Fruit fly (Drosophila melanogaster): ENCODE measurements around the gene Sos.

The Sos gene

DNA sequence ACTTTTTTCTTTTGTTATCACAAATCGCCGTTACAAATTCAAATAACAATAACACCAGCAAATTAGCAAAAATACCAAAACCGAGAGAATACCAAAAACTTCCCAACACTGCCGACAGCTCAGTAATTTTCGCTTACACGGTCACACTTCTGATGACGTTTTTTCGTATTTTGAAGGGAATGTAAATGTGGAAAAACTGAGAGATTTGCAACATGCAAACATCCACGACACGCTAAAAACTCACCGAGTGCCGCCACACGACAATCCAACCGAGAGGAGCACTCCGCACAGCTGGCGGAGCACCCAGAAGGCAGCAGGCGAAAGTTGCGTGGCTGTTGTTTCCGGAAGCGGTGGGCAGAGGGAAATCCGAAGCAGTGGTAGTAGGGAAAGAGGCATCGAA is 20.2 kb upstream of the Sos start, which contains the start of gene Sec71 (continued):
- peak; percentile 48 for TF ChIP-seq HmgZ (tag; optimal IDR thresholded peaks at IDR 0.05)
- TF ChIP-seq ro (GFP tag; IDR thresholded peaks at IDR 0.05): no peak
- 0 out of 2 replicates have a peak, but pooled peaks have one; percentile 12 for TF ChIP-seq Drgx (GFP tag; IDR thresholded peaks at IDR 0.05)
- TF ChIP-seq Deaf1 (tag; optimal IDR thresholded peaks at IDR 0.05): no peak
- no peak for TF ChIP-seq CG6272 (GFP tag; IDR thresholded peaks at IDR 0.05)
- no peak for TF ChIP-seq CG11247 (GFP tag; IDR thresholded peaks at IDR 0.05)
- TF ChIP-seq ranshi (GFP tag; IDR thresholded peaks at IDR 0.05): no peak
- no peak for TF ChIP-seq schlank (tag; optimal IDR thresholded peaks at IDR 0.05)
- TF ChIP-seq CG34422 (GFP tag; IDR thresholded peaks at IDR 0.05): peak; percentile 45; the same call in 1 of the 3 replicates
- no peak for TF ChIP-seq CG2202 (tag; optimal IDR thresholded peaks at IDR 0.05)
- TF ChIP-seq CG6689 (GFP tag; IDR thresholded peaks at IDR 0.05): no peak
- TF ChIP-seq zen2 (GFP tag; IDR thresholded peaks at IDR 0.05; ENCODE audit: partially characterized antibody): no peak
- TF ChIP-seq CG7745 (tag; optimal IDR thresholded peaks at IDR 0.05): no peak
- peak; percentile 29 for TF ChIP-seq nmo (GFP tag; optimal IDR thresholded peaks at IDR 0.05)
- TF ChIP-seq CG16815 (GFP tag; optimal IDR thresholded peaks at IDR 0.05): no peak
- no peak for TF ChIP-seq Ada2b (GFP tag; IDR thresholded peaks at IDR 0.05)
- TF ChIP-seq CG2678 (tag; optimal IDR thresholded peaks at IDR 0.05): no peak
- TF ChIP-seq CG10462 (GFP tag; optimal IDR thresholded peaks at IDR 0.05): no peak
- no peak for TF ChIP-seq dpn (GFP tag; optimal IDR thresholded peaks at IDR 0.05)
- TF ChIP-seq CG4617 (GFP tag; optimal IDR thresholded peaks at IDR 0.05; ENCODE audit: borderline replicate concordance): peak; percentile 86
- no peak for TF ChIP-seq Pdp1 (GFP tag; optimal IDR thresholded peaks at IDR 0.05)
- TF ChIP-seq CG2875 (GFP tag; optimal IDR thresholded peaks at IDR 0.05): no peak
- no peak for TF ChIP-seq insv (GFP tag; optimal IDR thresholded peaks at IDR 0.05)
- no peak for TF ChIP-seq Fer2 (tag; optimal IDR thresholded peaks at IDR 0.05)
- no peak for TF ChIP-seq CkIIα-i1 (GFP tag; IDR thresholded peaks at IDR 0.05)
- no peak for TF ChIP-seq CG7357 (GFP tag; IDR thresholded peaks at IDR 0.05)
- TF ChIP-seq mirr (GFP tag; optimal IDR thresholded peaks at IDR 0.05): no peak
- no peak for TF ChIP-seq CG12219 (GFP tag; optimal IDR thresholded peaks at IDR 0.05)
- TF ChIP-seq hbn (GFP tag; IDR thresholded peaks at IDR 0.05; ENCODE audit: partially characterized antibody): no peak
- no peak for TF ChIP-seq Hr78 (GFP tag; optimal IDR thresholded peaks at IDR 0.05)
- no peak for TF ChIP-seq Dip2 (GFP tag; IDR thresholded peaks at IDR 0.05)
- TF ChIP-seq CG12769 (tag; optimal IDR thresholded peaks at IDR 0.05): no peak
- no peak for TF ChIP-seq dmrt99B (tag; optimal IDR thresholded peaks at IDR 0.05)
- no peak for TF ChIP-seq Kr (GFP tag; optimal IDR thresholded peaks at IDR 0.05)
- no peak for TF ChIP-seq CG4730 (GFP tag; IDR thresholded peaks at IDR 0.05)
- no peak for TF ChIP-seq CG10321 (GFP tag; IDR thresholded peaks at IDR 0.05)
- TF ChIP-seq CG12071 (GFP tag; optimal IDR thresholded peaks at IDR 0.05): no peak
- TF ChIP-seq Poxn (GFP tag; IDR thresholded peaks at IDR 0.05): no peak
- no peak for TF ChIP-seq zfh1 (GFP tag; IDR thresholded peaks at IDR 0.05)
- TF ChIP-seq Ets97D (GFP tag; optimal IDR thresholded peaks at IDR 0.05): peak; percentile 62
- no peak for TF ChIP-seq peb (GFP tag; IDR thresholded peaks at IDR 0.05)
- no peak for TF ChIP-seq CG14050 (GFP tag; IDR thresholded peaks at IDR 0.05)
- peak; percentile 39 for TF ChIP-seq CG12659 (GFP tag; optimal IDR thresholded peaks at IDR 0.05)
- TF ChIP-seq unpg (GFP tag; optimal IDR thresholded peaks at IDR 0.05): no peak
- no peak for TF ChIP-seq CG4328 (GFP tag; optimal IDR thresholded peaks at IDR 0.05)
- TF ChIP-seq CG9215 (GFP tag; IDR thresholded peaks at IDR 0.05): no peak
- TF ChIP-seq NC2α (GFP tag; optimal IDR thresholded peaks at IDR 0.05): no peak
- no peak for TF ChIP-seq CG12104 (GFP tag; optimal IDR thresholded peaks at IDR 0.05)
- no peak for TF ChIP-seq Hr39 (optimal IDR thresholded peaks at IDR 0.05)
- TF ChIP-seq NC2β (GFP tag; optimal IDR thresholded peaks at IDR 0.05): no peak
- TF ChIP-seq seq (GFP tag; IDR thresholded peaks at IDR 0.05): no peak
- TF ChIP-seq zfh2 (GFP tag; optimal IDR thresholded peaks at IDR 0.05): no peak
